Worm (Caenorhabditis elegans): ENCODE data around the gene T03F7.7.

- no peak for TF ChIP-seq W03F9.2 (tag; optimal IDR thresholded peaks at IDR 0.05)
- no peak for TF ChIP-seq him-1 (tag; optimal IDR thresholded peaks at IDR 0.05)
These were observed 43.0 kb downstream of the T03F7.7 start for ce11 chrV:11354264-11354663.

All from whole organism, L4/young adult.